Fruit fly (Drosophila melanogaster) whole organism, embryonic: ENCODE measurements around the gene CG46463.

Experiments
- Atf6 ChIP-seq: fragments of 200-800 bp; sonication (Bioruptor generic); IDR thresholded peaks from 2 replicates; pipeline ENCODE4 v1.3.6; 2022; ENCODE audit warnings: missing biosample characterization, missing genetic modification characterization
- CG1024 ChIP-seq: fragments of 200-800 bp; sonication (Bioruptor generic); IDR thresholded peaks from 2 replicates; pipeline ENCODE4 v1.3.6; 2022; ENCODE audit warnings: missing biosample characterization, missing genetic modification characterization
- CG10366 ChIP-seq: fragments of 200-800 bp; sonication (Bioruptor generic); IDR thresholded peaks from 2 replicates; pipeline ENCODE4 v1.3.6; 2022; ENCODE audit warnings: missing biosample characterization, missing genetic modification characterization
- CG10979 ChIP-seq: fragments of 200-800 bp; sonication (Bioruptor generic); optimal IDR thresholded peaks from 2 replicates; lab custom pipeline; 2018; ENCODE audit warnings: missing biosample characterization, mild to moderate bottlenecking, missing genetic modification characterization, moderate library complexity
- CG11093 ChIP-seq: fragments of 200-800 bp; sonication (Bioruptor generic); IDR thresholded peaks from 3 replicates; pipeline ENCODE4 v1.3.6; 2022; ENCODE audit warnings: missing biosample characterization, missing genetic modification characterization
- CG15269 ChIP-seq: fragments of 200-800 bp; sonication (Bioruptor generic); optimal IDR thresholded peaks from 2 replicates; lab custom pipeline; 2018; ENCODE audit warnings: missing biosample characterization, mild to moderate bottlenecking, missing genetic modification characterization, moderate library complexity
- CG1602 ChIP-seq: fragments of 200-800 bp; sonication (Bioruptor generic); optimal IDR thresholded peaks from 3 replicates; lab custom pipeline; 2016; ENCODE audit warnings: missing biosample characterization, missing genetic modification characterization
- CG1603 ChIP-seq: fragments of 200-800 bp; sonication (Bioruptor generic); optimal IDR thresholded peaks from 2 replicates; lab custom pipeline; 2019; ENCODE audit warnings: missing biosample characterization, mild to moderate bottlenecking, missing genetic modification characterization, moderate library complexity
- CG17328 ChIP-seq: fragments of 200-800 bp; sonication (Bioruptor generic); IDR thresholded peaks from 2 replicates; pipeline ENCODE4 v1.3.6; 2022; ENCODE audit warnings: missing biosample characterization, missing genetic modification characterization
- CG17361 ChIP-seq: fragments of 200-800 bp; sonication (Bioruptor generic); IDR thresholded peaks from 3 replicates; pipeline ENCODE4 v1.3.6; 2022; ENCODE audit warnings: missing biosample characterization, missing genetic modification characterization
- CG17912 ChIP-seq: fragments of 200-800 bp; sonication (Bioruptor generic); optimal IDR thresholded peaks from 2 replicates; lab custom pipeline; 2018; ENCODE audit warnings: missing biosample characterization, mild to moderate bottlenecking, missing genetic modification characterization
- CG18764 ChIP-seq: fragments of 200-800 bp; sonication (Bioruptor generic); optimal IDR thresholded peaks from 3 replicates; lab custom pipeline; 2016; ENCODE audit warnings: missing biosample characterization, missing genetic modification characterization
- CG34224 ChIP-seq: fragments of 200-800 bp; sonication (Bioruptor generic); IDR thresholded peaks from 3 replicates; pipeline ENCODE4 v1.3.6; 2022; ENCODE audit warnings: missing biosample characterization, missing genetic modification characterization; ENCODE audit not compliant: partially characterized antibody
- CG4617 ChIP-seq: fragments of 200-800 bp; sonication (Bioruptor generic); optimal IDR thresholded peaks from 3 replicates; lab custom pipeline; 2016; ENCODE audit warnings: missing biosample characterization, missing genetic modification characterization, borderline replicate concordance
- CG5953 ChIP-seq: fragments of 200-800 bp; sonication (Bioruptor generic); IDR thresholded peaks from 2 replicates; pipeline ENCODE4 v1.3.6; 2022; ENCODE audit warnings: missing biosample characterization, missing genetic modification characterization
- CG6765 ChIP-seq: fragments of 200-800 bp; sonication (Bioruptor generic); optimal IDR thresholded peaks from 3 replicates; lab custom pipeline; 2017; ENCODE audit warnings: missing biosample characterization, mild to moderate bottlenecking, missing genetic modification characterization
- CG6854 ChIP-seq: fragments of 200-800 bp; sonication (Bioruptor generic); optimal IDR thresholded peaks from 3 replicates; lab custom pipeline; 2017; ENCODE audit warnings: missing biosample characterization, mild to moderate bottlenecking, missing genetic modification characterization
- CG7839 ChIP-seq: fragments of 200-800 bp; sonication (Bioruptor generic); optimal IDR thresholded peaks from 3 replicates; lab custom pipeline; 2018; ENCODE audit warnings: missing biosample characterization, mild to moderate bottlenecking, missing genetic modification characterization, moderate library complexity
- CG8089 ChIP-seq: fragments of 200-800 bp; sonication (Bioruptor generic); optimal IDR thresholded peaks from 3 replicates; lab custom pipeline; 2016; ENCODE audit warnings: missing biosample characterization, missing genetic modification characterization
- Dip3 ChIP-seq: fragments of 200-800 bp; sonication (Bioruptor generic); optimal IDR thresholded peaks from 3 replicates; lab custom pipeline; 2016; ENCODE audit warnings: missing biosample characterization, missing genetic modification characterization
- E2f1 ChIP-seq: fragments of 200-800 bp; sonication (Bioruptor generic); IDR thresholded peaks from 2 replicates; pipeline ENCODE4 v1.3.6; 2022; ENCODE audit warnings: missing biosample characterization, missing genetic modification characterization
- ERR ChIP-seq: fragments of 200-800 bp; sonication (Bioruptor generic); optimal IDR thresholded peaks from 2 replicates; lab custom pipeline; 2016; ENCODE audit warnings: missing biosample characterization, missing genetic modification characterization
- Ets65A ChIP-seq: fragments of 200-800 bp; sonication (Bioruptor generic); peaks from one replicate; lab custom pipeline; 2016; ENCODE audit warnings: missing biosample characterization, missing genetic modification characterization
- Hey ChIP-seq: fragments of 200-800 bp; sonication (Bioruptor generic); optimal IDR thresholded peaks from 3 replicates; lab custom pipeline; 2018; ENCODE audit warnings: missing biosample characterization, mild to moderate bottlenecking, missing genetic modification characterization
- HmgZ ChIP-seq: fragments of 200-800 bp; sonication (Bioruptor generic); optimal IDR thresholded peaks from 2 replicates; lab custom pipeline; 2018; ENCODE audit warnings: missing biosample characterization, mild to moderate bottlenecking, missing genetic modification characterization
- Hmr ChIP-seq: fragments of 200-800 bp; sonication (Bioruptor generic); optimal IDR thresholded peaks from 3 replicates; lab custom pipeline; 2017; ENCODE audit warnings: mild to moderate bottlenecking, missing biosample characterization, missing genetic modification reagents, missing genetic modification characterization
- Lim3 ChIP-seq: fragments of 200-800 bp; sonication (Bioruptor generic); IDR thresholded peaks from 2 replicates; pipeline ENCODE4 v1.3.6; 2022; ENCODE audit warnings: missing biosample characterization, missing genetic modification characterization
- Oli ChIP-seq: fragments of 200-800 bp; sonication (Bioruptor generic); optimal IDR thresholded peaks from 2 replicates; lab custom pipeline; 2018; ENCODE audit warnings: missing biosample characterization, mild to moderate bottlenecking, missing genetic modification characterization, moderate library complexity
- PHDP ChIP-seq: fragments of 200-800 bp; sonication (Bioruptor generic); optimal IDR thresholded peaks from 3 replicates; lab custom pipeline; 2018; ENCODE audit warnings: missing biosample characterization, mild to moderate bottlenecking, missing genetic modification characterization, moderate library complexity
- Ptx1 ChIP-seq: fragments of 200-800 bp; sonication (Bioruptor generic); IDR thresholded peaks from 2 replicates; pipeline ENCODE4 v1.3.6; 2022; ENCODE audit warnings: missing biosample characterization, missing genetic modification characterization
- Sin3A ChIP-seq: fragments of >200 bp; optimal IDR thresholded peaks from 2 replicates; lab custom pipeline; 2018
- Xbp1 ChIP-seq: fragments of 200-800 bp; sonication (Bioruptor generic); optimal IDR thresholded peaks from 3 replicates; lab custom pipeline; 2016; ENCODE audit warnings: missing biosample characterization, mild to moderate bottlenecking, missing genetic modification characterization
- ab ChIP-seq: fragments of 200-800 bp; sonication (Bioruptor generic); optimal IDR thresholded peaks from 2 replicates; lab custom pipeline; 2016; ENCODE audit warnings: missing biosample characterization, missing genetic modification characterization
- amos ChIP-seq: fragments of 200-800 bp; sonication (Bioruptor generic); IDR thresholded peaks from 2 replicates; pipeline ENCODE4 v1.3.6; 2022; ENCODE audit warnings: missing biosample characterization, missing genetic modification characterization; ENCODE audit not compliant: partially characterized antibody
- bab2 ChIP-seq: fragments of 200-800 bp; sonication (Bioruptor generic); optimal IDR thresholded peaks from 2 replicates; lab custom pipeline; 2016; ENCODE audit warnings: missing biosample characterization, missing genetic modification characterization
- gfzf ChIP-seq: fragments of 200-800 bp; sonication (Bioruptor generic); optimal IDR thresholded peaks from 2 replicates; lab custom pipeline; 2016; ENCODE audit warnings: missing biosample characterization, mild to moderate bottlenecking, missing genetic modification characterization, moderate library complexity
- grn ChIP-seq: fragments of 200-800 bp; sonication (Bioruptor generic); optimal IDR thresholded peaks from 3 replicates; lab custom pipeline; 2017; ENCODE audit warnings: missing biosample characterization, missing genetic modification characterization
- klu ChIP-seq: fragments of 200-800 bp; sonication (Bioruptor generic); IDR thresholded peaks from 2 replicates; pipeline ENCODE4 v1.3.6; 2022; ENCODE audit warnings: missing biosample characterization, missing genetic modification characterization
- lbe ChIP-seq: fragments of 200-800 bp; sonication (Bioruptor generic); optimal IDR thresholded peaks from 2 replicates; lab custom pipeline; 2016; ENCODE audit warnings: missing biosample characterization, mild to moderate bottlenecking, missing genetic modification characterization
- mirr ChIP-seq: fragments of 200-800 bp; sonication (Bioruptor generic); optimal IDR thresholded peaks from 3 replicates; lab custom pipeline; 2018; ENCODE audit warnings: missing biosample characterization, mild to moderate bottlenecking, missing genetic modification characterization
- nerfin-2 ChIP-seq: fragments of 200-800 bp; sonication (Bioruptor generic); IDR thresholded peaks from 2 replicates; pipeline ENCODE4 v1.3.6; 2022; ENCODE audit warnings: missing biosample characterization, missing genetic modification characterization; ENCODE audit not compliant: partially characterized antibody
- nmo ChIP-seq: fragments of 200-800 bp; sonication (Bioruptor generic); optimal IDR thresholded peaks from 2 replicates; lab custom pipeline; 2018; ENCODE audit warnings: missing biosample characterization, mild to moderate bottlenecking, missing genetic modification characterization, moderate library complexity
- org-1 ChIP-seq: fragments of 200-800 bp; sonication (Bioruptor generic); optimal IDR thresholded peaks from 2 replicates; lab custom pipeline; 2017; ENCODE audit warnings: missing biosample characterization, missing genetic modification characterization
- pfk ChIP-seq: fragments of 200-800 bp; sonication (Bioruptor generic); optimal IDR thresholded peaks from 2 replicates; lab custom pipeline; 2018; ENCODE audit warnings: missing biosample characterization, mild to moderate bottlenecking, missing genetic modification characterization, moderate library complexity
- prd ChIP-seq, 3 experiments: fragments of >200 bp in 2 of 3; fragments of 200-800 bp in 1 of 3; sonication (Bioruptor generic) in 1 of 3; optimal IDR thresholded peaks in 2 of 3; IDR thresholded peaks in 1 of 3; 2 replicates in 2 of 3; 3 replicates in 1 of 3; pipeline versions ENCODE4 v1.3.6 to Lab custom; 2017 to 2022; ENCODE audit warnings: missing biosample characterization in 1 of 3, missing genetic modification characterization in 1 of 3
- row ChIP-seq: fragments of 200-800 bp; sonication (Bioruptor generic); IDR thresholded peaks from 3 replicates; pipeline ENCODE4 v1.3.6; 2022; ENCODE audit warnings: missing biosample characterization, missing genetic modification characterization
- sd ChIP-seq: fragments of 200-800 bp; sonication (Bioruptor generic); optimal IDR thresholded peaks from 3 replicates; lab custom pipeline; 2018; ENCODE audit warnings: missing biosample characterization, mild to moderate bottlenecking, missing genetic modification characterization, moderate library complexity
- sens ChIP-seq: fragments of 200-800 bp; sonication (Bioruptor generic); peaks from one replicate; lab custom pipeline; 2016; ENCODE audit warnings: missing biosample characterization, missing genetic modification characterization
- tll ChIP-seq, 2 experiments: fragments of 200-800 bp in 1 of 2; fragments of >200 bp in 1 of 2; sonication (Bioruptor generic) in 1 of 2; optimal IDR thresholded peaks; 2 replicates each; lab custom pipeline; 2017 to 2019; ENCODE audit warnings: missing biosample characterization in 2 of 2, missing genetic modification characterization in 2 of 2, mild to moderate bottlenecking in 1 of 2, moderate library complexity in 1 of 2
- usp ChIP-seq: fragments of >200 bp; optimal IDR thresholded peaks from 2 replicates; lab custom pipeline; 2017; ENCODE audit warnings: missing biosample characterization, missing genetic modification characterization
- vvl ChIP-seq: fragments of 200-800 bp; sonication (Bioruptor generic); IDR thresholded peaks from 2 replicates; pipeline ENCODE4 v1.3.6; 2022; ENCODE audit warnings: missing biosample characterization, missing genetic modification characterization

The CG46463 gene

DNA sequence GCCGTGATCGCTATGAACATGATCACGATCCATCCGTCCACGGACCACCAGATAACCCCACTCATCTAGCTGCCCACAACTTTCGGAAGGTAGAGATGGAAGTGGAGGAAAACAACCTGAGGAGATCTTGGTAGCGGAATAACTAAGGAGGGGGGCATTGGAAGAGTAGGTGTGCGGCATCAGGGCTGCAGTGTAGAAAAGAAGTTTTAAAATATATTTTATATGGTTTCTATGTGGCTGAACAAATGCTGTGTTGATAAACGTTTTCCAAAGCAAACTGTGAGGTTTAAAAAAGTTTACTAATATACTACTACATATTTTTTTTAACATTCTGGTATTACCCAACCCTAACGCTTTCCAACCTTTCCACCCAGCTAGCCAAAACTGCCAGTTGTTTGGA lies 26.2 kb upstream of the CG46463 start (continued):
- no peak for TF ChIP-seq CG1024 (GFP tag; lab: Robert Waterston, UW)
- no peak for TF ChIP-seq Lim3 (GFP tag; lab: Robert Waterston, UW)
- no peak for TF ChIP-seq Atf6
- TF ChIP-seq Hmr (GFP tag; lab: Kevin White, UChicago), result peak; percentile 17
- peak; percentile 34 for TF ChIP-seq Oli (tag; lab: Kevin White, UChicago)
- no peak for TF ChIP-seq CG18764
- no peak for TF ChIP-seq E2f1
- no peak for TF ChIP-seq CG4617 (GFP tag; lab: Kevin White, UChicago)
- TF ChIP-seq Ets65A (GFP tag; lab: Kevin White, UChicago), result no peak
- TF ChIP-seq Xbp1, result no peak
- TF ChIP-seq CG5953, result peak; percentile 61; the same call in 1 of the 2 replicates
- TF ChIP-seq CG1603 (tag; lab: Kevin White, UChicago), result peak; percentile 17
- no peak for TF ChIP-seq Sin3A (lab: Kevin White, UChicago)
- TF ChIP-seq usp, result no peak
- TF ChIP-seq Hey (tag; lab: Kevin White, UChicago), result no peak
- TF ChIP-seq CG17912, result no peak
- TF ChIP-seq mirr (GFP tag; lab: Kevin White, UChicago), result no peak
- no peak for TF ChIP-seq lbe (GFP tag; lab: Kevin White, UChicago)
- TF ChIP-seq Dip3 (GFP tag; lab: Kevin White, UChicago), result no peak
- peak; percentile 58; the same call in 2 of the 3 replicates for TF ChIP-seq row (GFP tag; lab: Robert Waterston, UW)
- TF ChIP-seq org-1 (GFP tag; lab: Kevin White, UChicago), result no peak
- TF ChIP-seq CG11093 (GFP tag; lab: Robert Waterston, UW), result peak; percentile 45; the same call in 1 of the 3 replicates
- no peak for TF ChIP-seq CG34224 (GFP tag; lab: Robert Waterston, UW)
- TF ChIP-seq prd (optimal IDR thresholded peaks at IDR 0.05; lab: Kevin White, UChicago), result no peak
- TF ChIP-seq prd (GFP tag; IDR thresholded peaks at IDR 0.05; lab: Robert Waterston, UW), result peak; percentile 59
- TF ChIP-seq ERR (GFP tag; lab: Kevin White, UChicago), result no peak
- no peak for TF ChIP-seq CG6854 (GFP tag; lab: Kevin White, UChicago)
- TF ChIP-seq CG17328 (GFP tag; lab: Robert Waterston, UW), result peak; percentile 68
- TF ChIP-seq HmgZ, result no peak
- no peak for TF ChIP-seq sd
- no peak for TF ChIP-seq pfk
- TF ChIP-seq gfzf (GFP tag; lab: Kevin White, UChicago), result no peak
- peak; percentile 37 for TF ChIP-seq nmo (GFP tag; lab: Kevin White, UChicago)
- no peak for TF ChIP-seq CG8089 (GFP tag; lab: Kevin White, UChicago)
- peak; percentile 74 for TF ChIP-seq sens (GFP tag; lab: Kevin White, UChicago)
- no peak for TF ChIP-seq ab
- TF ChIP-seq grn, result no peak
- TF ChIP-seq bab2, result no peak
- TF ChIP-seq Ptx1, result peak; percentile 28; the same call in 1 of the 2 replicates
- no peak for TF ChIP-seq nerfin-2 (GFP tag; lab: Robert Waterston, UW)
- peak; percentile 67 for TF ChIP-seq vvl
- TF ChIP-seq CG10979 (tag; lab: Kevin White, UChicago), result peak; percentile 60
- TF ChIP-seq tll (GFP tag; optimal IDR thresholded peaks at IDR 0.05; lab: Kevin White, UChicago), result no peak
- peak; percentile 10 for TF ChIP-seq CG15269 (tag; lab: Kevin White, UChicago)
- TF ChIP-seq CG17361, result 0 out of 3 replicates have a peak, but pooled peaks have one; percentile 29
- peak; percentile 47 for TF ChIP-seq CG10366 (GFP tag; lab: Robert Waterston, UW)
- peak; percentile 34 for TF ChIP-seq CG7839 (tag; lab: Kevin White, UChicago)
- no peak for TF ChIP-seq klu (GFP tag; lab: Robert Waterston, UW)
- no peak for TF ChIP-seq amos
- no peak for TF ChIP-seq CG6765 (GFP tag; lab: Kevin White, UChicago)
- TF ChIP-seq CG1602 (GFP tag; lab: Kevin White, UChicago), result no peak
- peak; percentile 49 for TF ChIP-seq PHDP
